Worm (Caenorhabditis elegans): Measurements from ENCODE around the gene F53A3.1.

F53A3.1 gene

DNA sequence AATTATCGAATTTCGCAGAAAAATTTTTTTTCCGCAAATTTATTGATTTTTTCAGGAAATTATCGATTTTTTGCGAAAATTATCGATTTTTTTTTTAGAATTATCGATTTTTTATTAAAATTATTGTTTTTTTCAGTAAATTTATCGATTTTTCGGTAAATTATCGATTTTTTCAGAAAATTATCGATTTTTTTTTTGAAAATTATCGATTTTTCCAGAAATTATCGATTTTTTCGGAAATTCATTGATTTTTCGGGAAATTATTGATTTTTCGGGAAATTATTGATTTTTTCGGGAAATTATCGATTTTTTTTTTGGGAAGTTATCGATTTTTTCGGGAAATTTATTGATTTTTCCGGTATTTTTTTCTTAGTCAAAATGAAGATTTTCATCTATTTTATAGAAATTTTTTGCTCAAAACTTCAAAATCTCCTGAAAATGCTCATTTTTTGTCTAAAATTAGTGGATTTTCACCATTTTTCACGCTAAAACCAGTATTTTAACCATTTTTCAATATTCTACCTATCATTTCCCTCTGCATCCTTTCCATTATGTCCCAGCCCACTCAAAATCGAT is 12.2 kb upstream of the F53A3.1 start:
- TF ChIP-seq tra-4 (tag; optimal IDR thresholded peaks at IDR 0.05) (no peak), hmg-4 (GFP tag; optimal IDR thresholded peaks at IDR 0.05) (no peak), hnd-1 (tag; optimal IDR thresholded peaks at IDR 0.05) (no peak), ceh-36 (tag; optimal IDR thresholded peaks at IDR 0.05) (no peak), aly-1 (tag; optimal IDR thresholded peaks at IDR 0.05) (no peak), F13C5.2 (tag; optimal IDR thresholded peaks at IDR 0.05) (no peak), tbx-11 (GFP tag; IDR thresholded peaks at IDR 0.05) (no peak), tbx-37 (GFP tag; conservative IDR thresholded peaks at IDR 0.05) (no peak), pes-1 (GFP tag; IDR thresholded peaks at IDR 0.05) (no peak)

DNA sequence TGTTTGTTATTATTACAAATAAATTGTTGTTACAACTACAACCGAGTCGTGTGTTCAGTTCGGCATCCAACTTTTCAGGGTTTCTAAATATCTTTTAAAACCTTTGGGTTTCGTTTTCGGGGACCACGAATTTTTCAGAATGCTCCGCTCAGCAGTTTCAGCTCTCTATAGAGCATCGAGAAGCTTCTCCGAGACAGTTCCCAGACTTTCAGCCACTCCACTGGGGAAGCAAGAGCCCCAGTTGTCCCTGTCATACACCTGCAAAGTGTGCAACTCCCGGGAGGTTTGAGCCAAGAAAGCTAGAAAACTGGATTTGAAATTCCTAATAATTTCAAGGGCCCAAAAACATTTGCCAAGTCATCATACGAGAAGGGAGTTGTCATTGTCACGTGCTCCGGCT is 8.0 kb upstream of the F53A3.1 start, which contains the start of gene F53A3.7:
Gene F53A3.7 (plus strand): TSS at position 139 of the 400 bp plus-strand sequence.
- TF ChIP-seq tra-4 (tag; optimal IDR thresholded peaks at IDR 0.05) (no peak), ama-1 (optimal IDR thresholded peaks at IDR 0.05) (peak; percentile 75), hnd-1 (tag; optimal IDR thresholded peaks at IDR 0.05) (no peak)

DNA sequence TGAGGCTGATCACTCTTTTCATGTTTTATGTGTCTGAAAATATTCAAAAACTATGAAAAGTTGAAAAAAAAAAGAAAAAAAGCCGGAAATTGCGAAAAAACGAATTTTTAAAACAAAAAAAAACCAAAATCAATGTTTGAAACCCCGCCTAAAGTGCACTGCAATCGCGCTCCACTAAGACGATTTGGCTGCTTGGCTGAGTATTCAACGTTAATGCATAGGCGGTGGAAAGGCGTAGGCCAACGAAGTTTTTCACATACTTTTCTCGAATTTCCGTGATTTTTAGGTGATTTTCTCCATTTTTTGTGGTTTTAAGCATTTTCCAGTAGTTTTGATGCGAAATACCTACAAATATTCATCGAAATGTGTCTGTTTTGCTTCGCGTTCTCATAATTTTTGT is 6.8 kb upstream of the F53A3.1 start, which contains the start of the genes polh-1 and rps-22:
Gene polh-1 (minus strand): TSS at position 34 of the 400 bp plus-strand sequence.
Gene rps-22 (plus strand): TSS at position 300 of the 400 bp plus-strand sequence.
- no peak for TF ChIP-seq pes-1 (GFP tag; IDR thresholded peaks at IDR 0.05)
- TF ChIP-seq F13C5.2 (tag; optimal IDR thresholded peaks at IDR 0.05): peak; percentile 75
- peak; percentile 55 for TF ChIP-seq flt-1 (GFP tag; IDR thresholded peaks at IDR 0.05)
- peak; percentile 11 for TF ChIP-seq hmg-4 (GFP tag; optimal IDR thresholded peaks at IDR 0.05)
- no peak for TF ChIP-seq scrt-1 (GFP tag; IDR thresholded peaks at IDR 0.05)
- TF ChIP-seq tra-4 (tag; optimal IDR thresholded peaks at IDR 0.05): peak; percentile 3

DNA sequence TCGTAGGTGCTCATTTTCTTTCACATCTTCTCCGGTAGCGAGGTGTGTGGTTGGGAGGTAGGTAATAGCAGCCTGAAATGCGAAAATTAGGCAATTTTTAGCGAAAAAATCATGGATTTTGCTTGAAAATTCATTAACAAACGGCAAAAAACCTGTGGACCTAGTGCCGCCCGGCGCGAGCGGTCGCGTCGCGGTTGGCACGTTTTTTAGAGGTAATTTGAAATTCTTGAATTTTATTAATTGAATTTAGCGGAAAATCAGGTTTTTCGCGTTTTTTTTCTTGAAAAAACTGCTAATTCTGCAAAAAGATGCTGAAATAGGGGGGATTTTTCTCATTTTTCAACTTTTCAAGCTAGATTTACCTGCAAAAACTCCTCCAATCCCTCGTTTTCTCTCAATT is 5.9 kb upstream of the F53A3.1 start:
- TF ChIP-seq hmbx-1 (tag; optimal IDR thresholded peaks at IDR 0.05): no peak
- no peak for TF ChIP-seq pes-1 (GFP tag; IDR thresholded peaks at IDR 0.05)
- TF ChIP-seq ceh-13 (GFP tag; optimal IDR thresholded peaks at IDR 0.05): no peak
- no peak for TF ChIP-seq B0310.2 (tag; optimal IDR thresholded peaks at IDR 0.05)
- TF ChIP-seq tbx-37 (GFP tag; conservative IDR thresholded peaks at IDR 0.05): no peak

DNA sequence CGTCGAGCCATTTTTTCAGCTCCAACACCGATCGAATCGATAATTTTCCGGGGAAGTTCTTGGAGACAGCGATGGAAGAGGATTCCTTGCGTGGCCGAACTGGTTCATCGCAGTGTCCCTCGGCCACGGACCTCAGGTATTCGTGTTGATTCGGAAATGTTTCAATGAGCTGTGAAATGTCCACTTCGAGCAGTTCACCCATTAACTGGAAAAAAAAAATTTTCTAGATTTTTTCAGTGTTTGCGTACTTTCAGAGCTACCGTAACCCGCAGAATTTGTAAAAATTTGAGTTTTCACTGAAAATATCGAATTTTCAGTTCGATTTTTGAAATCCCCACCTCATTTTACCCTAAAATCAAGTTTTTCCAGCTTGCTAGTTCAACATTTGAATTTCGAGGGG is 4.4 kb upstream of the F53A3.1 start:
- TF ChIP-seq ama-1 (optimal IDR thresholded peaks at IDR 0.05) (no peak), sea-1 (GFP tag; conservative IDR thresholded peaks at IDR 0.05) (no peak), ets-7 (tag; optimal IDR thresholded peaks at IDR 0.05) (no peak), hmg-4 (GFP tag; optimal IDR thresholded peaks at IDR 0.05) (no peak), hnd-1 (tag; optimal IDR thresholded peaks at IDR 0.05) (no peak), F13C5.2 (tag; optimal IDR thresholded peaks at IDR 0.05) (no peak), aly-1 (tag; optimal IDR thresholded peaks at IDR 0.05) (no peak), ceh-36 (tag; optimal IDR thresholded peaks at IDR 0.05) (no peak), scrt-1 (GFP tag; IDR thresholded peaks at IDR 0.05) (no peak), tbx-37 (GFP tag; conservative IDR thresholded peaks at IDR 0.05) (no peak), ceh-13 (GFP tag; optimal IDR thresholded peaks at IDR 0.05) (no peak), tra-4 (tag; optimal IDR thresholded peaks at IDR 0.05) (no peak), hmbx-1 (tag; optimal IDR thresholded peaks at IDR 0.05) (no peak), B0310.2 (tag; optimal IDR thresholded peaks at IDR 0.05) (no peak), pes-1 (GFP tag; IDR thresholded peaks at IDR 0.05) (no peak), flt-1 (GFP tag; IDR thresholded peaks at IDR 0.05) (no peak), tbx-11 (GFP tag; IDR thresholded peaks at IDR 0.05) (no peak)

DNA sequence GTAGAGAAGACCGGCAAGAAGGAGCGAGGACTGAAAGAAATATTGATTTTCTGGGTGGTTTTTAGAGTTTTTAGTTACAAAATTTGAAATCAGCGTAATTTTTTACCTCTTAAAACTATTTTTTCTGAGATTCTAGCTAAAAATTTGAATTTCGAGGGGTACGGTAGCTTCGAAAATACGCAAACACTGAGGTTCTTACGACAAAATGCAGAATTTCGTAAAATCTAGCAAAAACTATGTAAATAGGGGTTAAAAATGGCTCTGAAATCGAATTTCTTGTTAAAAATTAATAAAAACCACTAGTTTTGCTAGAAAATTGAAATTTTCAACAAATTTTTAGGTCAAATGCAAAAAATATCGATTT is 3.8 kb downstream of the F53A3.1 start:
- TF ChIP-seq ceh-13 (GFP tag; optimal IDR thresholded peaks at IDR 0.05): no peak
- no peak for TF ChIP-seq ets-7 (tag; optimal IDR thresholded peaks at IDR 0.05)
- no peak for TF ChIP-seq tbx-37 (GFP tag; conservative IDR thresholded peaks at IDR 0.05)
- TF ChIP-seq B0310.2 (tag; optimal IDR thresholded peaks at IDR 0.05): no peak
- no peak for TF ChIP-seq hnd-1 (tag; optimal IDR thresholded peaks at IDR 0.05)
- TF ChIP-seq sea-1 (GFP tag; conservative IDR thresholded peaks at IDR 0.05): no peak
- no peak for TF ChIP-seq flt-1 (GFP tag; IDR thresholded peaks at IDR 0.05)
- no peak for TF ChIP-seq tra-4 (tag; optimal IDR thresholded peaks at IDR 0.05)
- TF ChIP-seq hmg-4 (GFP tag; optimal IDR thresholded peaks at IDR 0.05): no peak
- TF ChIP-seq aly-1 (tag; optimal IDR thresholded peaks at IDR 0.05): no peak
- TF ChIP-seq scrt-1 (GFP tag; IDR thresholded peaks at IDR 0.05): no peak

DNA sequence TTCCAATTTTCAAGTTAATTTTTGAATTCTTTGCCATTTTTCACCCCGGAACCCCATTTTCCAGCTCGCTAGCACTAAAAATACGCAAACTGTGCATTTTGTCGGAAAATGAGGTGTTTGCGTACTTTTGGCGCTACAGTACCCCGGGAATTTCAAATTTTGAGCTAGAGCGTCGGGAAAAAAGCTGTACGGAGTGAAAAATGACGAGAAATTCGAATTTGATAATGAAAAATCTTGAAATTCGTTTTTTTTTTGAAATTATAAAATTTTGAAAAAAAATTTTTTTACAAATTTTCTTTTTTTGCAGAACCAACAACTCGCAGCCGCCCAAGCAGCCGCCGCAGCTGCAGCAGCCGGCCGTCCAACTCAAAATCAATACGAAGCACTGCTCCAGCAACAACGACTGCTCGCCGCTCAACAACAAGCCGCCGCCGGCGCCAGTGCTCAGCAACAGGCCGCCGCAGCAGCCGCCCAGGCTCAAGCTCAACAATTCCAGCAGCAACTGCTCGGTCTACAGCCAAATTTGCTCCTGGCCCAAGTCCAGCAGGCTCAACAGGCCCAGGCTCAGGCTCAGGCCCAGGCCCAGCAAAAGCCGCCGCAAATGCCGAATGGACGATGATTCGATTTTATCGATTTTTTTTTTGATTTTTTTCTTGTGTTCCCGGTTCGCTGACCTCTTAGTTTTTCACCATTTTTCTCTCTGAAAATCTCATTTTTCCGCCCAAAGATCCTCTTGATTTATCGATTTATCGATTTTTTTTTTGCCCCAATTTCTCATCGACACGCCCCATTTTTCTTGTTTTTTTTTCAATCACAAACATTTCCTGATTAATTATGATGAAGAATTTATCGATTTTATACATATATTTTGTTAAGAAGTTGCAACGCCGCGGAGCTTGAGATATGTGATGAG is 4.5 kb downstream of the F53A3.1 start:
- TF ChIP-seq ets-7 (tag; optimal IDR thresholded peaks at IDR 0.05) (no peak), pes-1 (GFP tag; IDR thresholded peaks at IDR 0.05) (peak; percentile 40; the same call in 1 of the 2 replicates)

DNA sequence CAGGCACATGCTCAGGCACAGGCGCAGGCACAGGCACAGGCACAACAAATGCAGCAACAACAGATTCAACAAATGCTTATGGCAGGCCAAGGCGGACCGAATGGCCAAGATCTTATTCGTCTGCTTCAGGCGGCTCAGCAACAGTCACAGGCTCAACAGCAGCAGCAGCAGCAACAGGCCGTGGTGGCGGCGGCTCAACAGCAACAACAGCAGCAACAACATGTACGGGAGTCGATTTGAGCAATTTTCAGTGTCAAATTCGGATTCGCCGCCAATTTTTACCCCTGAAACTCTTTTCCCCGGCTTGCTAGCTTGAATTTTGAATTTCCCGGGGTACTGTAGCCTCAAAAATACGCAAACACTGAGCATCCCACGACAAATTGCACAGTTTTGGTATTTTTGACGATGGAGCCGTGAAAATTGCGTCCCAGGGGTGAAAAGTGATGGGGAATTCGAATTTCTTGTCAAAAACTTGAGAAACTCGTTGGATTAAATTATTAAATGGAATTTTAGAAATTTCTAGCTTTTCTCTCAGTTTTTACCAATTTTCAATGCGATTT is 5.5 kb downstream of the F53A3.1 start:
- TF ChIP-seq pes-1 (GFP tag; IDR thresholded peaks at IDR 0.05) (0 out of 2 replicates have a peak, but pooled peaks have one; percentile 17), sea-1 (GFP tag; conservative IDR thresholded peaks at IDR 0.05) (no peak)

Measured in whole organism, early embryonic.